Fruit fly (Drosophila melanogaster) whole organism, prepupa: ENCODE measurements around the gene CG12693.
"Not testable (repeated sequence)": the region's sequence is repeated elsewhere in the genome, so short reads cannot be mapped to it uniquely, and the experiment has no call there.

ENCODE experiments used
- Blimp-1 ChIP-seq: fragments of 200-800 bp; sonication (Bioruptor generic); optimal IDR thresholded peaks from 3 replicates; lab custom pipeline; 2017; ENCODE audit warnings: missing biosample characterization, missing genetic modification characterization, mild to moderate bottlenecking, moderate library complexity, missing genetic modification reagents
- CG10631 ChIP-seq: fragments of 200-800 bp; sonication (Bioruptor generic); optimal IDR thresholded peaks from 2 replicates; lab custom pipeline; 2016; ENCODE audit warnings: missing biosample characterization, missing genetic modification characterization
- CG10669 ChIP-seq: fragments of 200-800 bp; sonication (Bioruptor generic); optimal IDR thresholded peaks from 3 replicates; lab custom pipeline; 2018; ENCODE audit warnings: missing biosample characterization, mild to moderate bottlenecking, missing genetic modification characterization, moderate library complexity
- CG11762 ChIP-seq: fragments of 200-800 bp; sonication (Bioruptor generic); optimal IDR thresholded peaks from 3 replicates; lab custom pipeline; 2016; ENCODE audit warnings: missing biosample characterization, missing genetic modification characterization; ENCODE audit not compliant: insufficient read depth
- CG15336 ChIP-seq: fragments of 200-800 bp; sonication (Bioruptor generic); IDR thresholded peaks from 2 replicates; pipeline ENCODE4 v1.3.6; 2022; ENCODE audit warnings: missing biosample characterization, missing genetic modification characterization
- CG1621 ChIP-seq: fragments of 200-800 bp; sonication (Bioruptor generic); optimal IDR thresholded peaks from 3 replicates; lab custom pipeline; 2018; ENCODE audit warnings: missing biosample characterization, mild to moderate bottlenecking, missing genetic modification characterization
- CG16779 ChIP-seq: fragments of 200-800 bp; sonication (Bioruptor generic); optimal IDR thresholded peaks from 3 replicates; lab custom pipeline; 2017; ENCODE audit warnings: missing biosample characterization, mild to moderate bottlenecking, missing genetic modification characterization
- CG31627 ChIP-seq: fragments of 200-800 bp; sonication (Bioruptor generic); optimal IDR thresholded peaks from 3 replicates; lab custom pipeline; 2016; ENCODE audit warnings: missing biosample characterization, missing genetic modification characterization
- CG32006 ChIP-seq: fragments of 200-800 bp; sonication (Bioruptor generic); optimal IDR thresholded peaks from 3 replicates; lab custom pipeline; 2017; ENCODE audit warnings: missing biosample characterization, mild to moderate bottlenecking, missing genetic modification characterization
- CG34406 ChIP-seq: fragments of 200-800 bp; sonication (Bioruptor generic); optimal IDR thresholded peaks from 3 replicates; lab custom pipeline; 2016; ENCODE audit warnings: missing biosample characterization, missing genetic modification characterization
- CG3919 ChIP-seq: fragments of 200-800 bp; sonication (Bioruptor generic); optimal IDR thresholded peaks from 3 replicates; lab custom pipeline; 2016; ENCODE audit warnings: missing biosample characterization, missing genetic modification characterization
- CG4318 ChIP-seq: fragments of 200-800 bp; sonication (Bioruptor generic); optimal IDR thresholded peaks from 3 replicates; lab custom pipeline; 2017; ENCODE audit warnings: missing biosample characterization, mild to moderate bottlenecking, missing genetic modification characterization
- CG6163 ChIP-seq: fragments of 200-800 bp; sonication (Bioruptor generic); IDR thresholded peaks from 3 replicates; pipeline ENCODE4 v1.3.6; 2022; ENCODE audit warnings: missing biosample characterization, missing genetic modification characterization
- CG6792 ChIP-seq: fragments of 200-800 bp; sonication (Bioruptor generic); optimal IDR thresholded peaks from 3 replicates; lab custom pipeline; 2016; ENCODE audit warnings: missing biosample characterization, missing genetic modification characterization
- CG6808 ChIP-seq: fragments of 200-800 bp; sonication (Bioruptor generic); optimal IDR thresholded peaks from 3 replicates; lab custom pipeline; 2017; ENCODE audit warnings: missing biosample characterization, missing genetic modification characterization, mild to moderate bottlenecking, moderate library complexity, missing genetic modification reagents
- CG6854 ChIP-seq: fragments of 200-800 bp; sonication (Bioruptor generic); optimal IDR thresholded peaks from 2 replicates; lab custom pipeline; 2017; ENCODE audit warnings: missing biosample characterization, mild to moderate bottlenecking, missing genetic modification characterization
- CG7368 ChIP-seq: fragments of 200-800 bp; sonication (Bioruptor generic); optimal IDR thresholded peaks from 3 replicates; lab custom pipeline; 2016; ENCODE audit warnings: missing biosample characterization, missing genetic modification characterization
- CG8119 ChIP-seq: fragments of 200-800 bp; sonication (Bioruptor generic); IDR thresholded peaks from 3 replicates; pipeline ENCODE4 v1.3.6; 2022; ENCODE audit warnings: missing biosample characterization, missing genetic modification characterization
- CG8319 ChIP-seq: fragments of 200-800 bp; sonication (Bioruptor generic); optimal IDR thresholded peaks from 3 replicates; lab custom pipeline; 2016; ENCODE audit warnings: missing biosample characterization, missing genetic modification characterization
- CG8632 ChIP-seq: fragments of 200-800 bp; sonication (Bioruptor generic); optimal IDR thresholded peaks from 3 replicates; lab custom pipeline; 2016; ENCODE audit warnings: missing biosample characterization, missing genetic modification characterization
- Eip75B ChIP-seq: fragments of 200-800 bp; sonication (Bioruptor generic); optimal IDR thresholded peaks from 3 replicates; lab custom pipeline; 2016; ENCODE audit warnings: missing biosample characterization, missing genetic modification characterization
- Eip78C ChIP-seq: fragments of 200-800 bp; sonication (Bioruptor generic); peaks from one replicate; lab custom pipeline; 2016; ENCODE audit warnings: missing biosample characterization, missing genetic modification characterization
- Gug ChIP-seq: fragments of 200-800 bp; sonication (Bioruptor generic); IDR thresholded peaks from 2 replicates; pipeline ENCODE4 v1.3.6; 2022; ENCODE audit warnings: missing biosample characterization, missing genetic modification characterization
- Hr39 ChIP-seq: fragments of 200-800 bp; sonication (Bioruptor generic); optimal IDR thresholded peaks from 2 replicates; lab custom pipeline; 2016; ENCODE audit warnings: missing biosample characterization, missing genetic modification characterization
- Lpt ChIP-seq: fragments of 200-800 bp; sonication (Bioruptor generic); optimal IDR thresholded peaks from 3 replicates; lab custom pipeline; 2016; ENCODE audit warnings: missing biosample characterization, missing genetic modification characterization
- Met ChIP-seq: fragments of 200-800 bp; sonication (Bioruptor generic); optimal IDR thresholded peaks from 3 replicates; lab custom pipeline; 2016; ENCODE audit warnings: missing biosample characterization, missing genetic modification characterization
- OdsH ChIP-seq: fragments of 200-800 bp; sonication (Bioruptor generic); optimal IDR thresholded peaks from 3 replicates; lab custom pipeline; 2016; ENCODE audit warnings: missing biosample characterization, missing genetic modification characterization
- Sox15 ChIP-seq: fragments of 200-800 bp; sonication (Bioruptor generic); optimal IDR thresholded peaks from 3 replicates; lab custom pipeline; 2016; ENCODE audit warnings: missing biosample characterization, missing genetic modification characterization
- achi ChIP-seq: fragments of 200-800 bp; sonication (Bioruptor generic); optimal IDR thresholded peaks from 3 replicates; lab custom pipeline; 2016; ENCODE audit warnings: missing biosample characterization, missing genetic modification characterization
- acj6 ChIP-seq: fragments of 200-800 bp; sonication (Bioruptor generic); optimal IDR thresholded peaks from 3 replicates; lab custom pipeline; 2016; ENCODE audit warnings: missing biosample characterization, missing genetic modification characterization
- cyc ChIP-seq: fragments of 200-800 bp; sonication (Bioruptor generic); optimal IDR thresholded peaks from 3 replicates; lab custom pipeline; 2016; ENCODE audit warnings: missing biosample characterization, missing genetic modification characterization
- esn ChIP-seq: fragments of 200-800 bp; sonication (Bioruptor generic); optimal IDR thresholded peaks from 2 replicates; lab custom pipeline; 2016; ENCODE audit warnings: missing biosample characterization, mild to moderate bottlenecking, missing genetic modification characterization, moderate library complexity
- fd85E ChIP-seq: fragments of 200-800 bp; sonication (Bioruptor generic); optimal IDR thresholded peaks from 3 replicates; lab custom pipeline; 2016; ENCODE audit warnings: missing biosample characterization, missing genetic modification characterization
- pdm3 ChIP-seq: fragments of 200-800 bp; sonication (Bioruptor generic); optimal IDR thresholded peaks from 3 replicates; lab custom pipeline; 2016; ENCODE audit warnings: missing biosample characterization, missing genetic modification characterization
- spab ChIP-seq: fragments of 200-800 bp; sonication (Bioruptor generic); optimal IDR thresholded peaks from 2 replicates; lab custom pipeline; 2017; ENCODE audit warnings: missing biosample characterization, mild to moderate bottlenecking, missing genetic modification characterization, missing genetic modification reagents
- topi ChIP-seq: fragments of 200-800 bp; sonication (Bioruptor generic); optimal IDR thresholded peaks from 3 replicates; lab custom pipeline; 2016; ENCODE audit warnings: missing biosample characterization, missing genetic modification characterization
- vri ChIP-seq: fragments of 200-800 bp; sonication (Bioruptor generic); optimal IDR thresholded peaks from 3 replicates; lab custom pipeline; 2016; ENCODE audit warnings: missing biosample characterization, mild to moderate bottlenecking, missing genetic modification characterization

CG12693 gene

DNA sequence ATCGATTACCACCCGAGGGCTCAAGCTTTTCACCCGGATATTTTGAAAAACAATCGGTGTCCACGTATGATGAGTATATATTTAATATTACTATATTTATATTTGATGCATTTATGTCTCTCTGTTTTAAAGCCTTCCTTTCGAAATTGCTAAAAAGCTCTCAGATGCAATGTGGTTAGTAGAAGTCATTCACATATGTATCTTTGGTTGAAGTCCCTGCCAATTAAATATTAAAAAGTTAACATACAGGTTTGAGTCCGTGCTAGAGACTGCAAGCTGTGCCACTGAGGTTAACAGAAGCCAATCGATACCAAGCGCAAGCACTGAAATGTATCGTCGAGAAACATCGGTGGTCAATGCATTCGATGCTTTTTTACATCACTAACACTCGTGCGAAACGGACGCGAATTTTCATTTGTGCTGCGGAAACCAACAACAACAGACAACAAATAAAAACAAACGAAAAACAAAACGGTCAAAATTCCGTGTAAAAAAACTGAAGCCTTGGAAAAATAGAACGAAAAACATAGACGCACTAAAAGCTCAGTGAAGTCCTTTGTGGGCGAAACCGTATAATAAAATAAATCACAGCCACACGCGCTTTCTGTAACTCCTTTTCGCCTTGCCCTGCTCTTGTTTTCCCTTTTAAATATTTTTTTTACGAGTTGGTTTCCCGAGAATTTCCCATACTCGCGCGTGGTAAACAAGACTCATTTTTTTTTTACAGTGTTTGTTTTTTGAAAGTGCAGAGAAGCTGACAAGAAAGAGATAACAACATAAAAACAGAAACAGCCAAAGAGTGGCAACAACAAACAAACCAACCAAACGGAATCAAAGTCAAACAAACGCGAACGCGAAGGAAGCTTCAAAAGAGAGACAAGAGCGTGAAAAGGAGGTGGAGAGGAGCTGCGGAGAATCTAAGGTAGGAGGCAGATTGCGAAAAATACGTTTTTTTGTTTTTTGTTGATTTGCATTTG is 6.7 kb downstream of the CG12693 start, which contains the start of gene norpA (continued):
- TF ChIP-seq CG11762 (GFP tag; lab: Kevin White, UChicago) (no peak), spab (peak; percentile 21), Blimp-1 (GFP tag; lab: Kevin White, UChicago) (no peak), CG10669 (GFP tag; lab: Kevin White, UChicago) (peak; percentile 19), pdm3 (GFP tag; lab: Kevin White, UChicago) (peak; percentile 52), esn (GFP tag; lab: Kevin White, UChicago) (peak; percentile 60), CG32006 (GFP tag; lab: Kevin White, UChicago) (peak; percentile 73), achi (peak; percentile 54), CG31627 (GFP tag; lab: Kevin White, UChicago) (peak; percentile 61), CG16779 (tag; lab: Kevin White, UChicago) (no peak), Eip75B (GFP tag; lab: Kevin White, UChicago) (peak; percentile 64), CG6808 (peak; percentile 32), vri (GFP tag; lab: Kevin White, UChicago) (peak; percentile 39), Eip78C (peak; percentile 78), CG8319 (GFP tag; lab: Kevin White, UChicago) (no peak), CG6792 (peak; percentile 55), CG15336 (GFP tag; lab: Robert Waterston, UW) (peak; percentile 71), Lpt (GFP tag; lab: Kevin White, UChicago) (peak; percentile 42), CG6854 (GFP tag; lab: Kevin White, UChicago) (no peak), CG4318 (GFP tag; lab: Kevin White, UChicago) (no peak)

DNA sequence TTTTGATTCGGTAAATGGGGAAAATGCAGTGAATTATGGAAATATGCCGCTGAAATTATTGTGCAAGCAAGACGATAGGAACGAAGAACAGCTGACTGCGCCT is 7.3 kb downstream of the CG12693 start, which contains the start of gene mRpL33:
Gene mRpL33 (minus strand): TSS at position 101 of the 103 bp plus-strand sequence.
- TF ChIP-seq spab (no peak), Hr39 (no peak), CG1621 (tag; lab: Kevin White, UChicago) (no peak), topi (no peak), Gug (GFP tag; lab: Robert Waterston, UW) (no peak), CG3919 (no peak), cyc (no peak), CG8632 (GFP tag; lab: Kevin White, UChicago) (no peak), CG34406 (GFP tag; lab: Kevin White, UChicago) (no peak), CG8119 (no peak), Met (GFP tag; lab: Kevin White, UChicago) (no peak), esn (GFP tag; lab: Kevin White, UChicago) (no peak), CG7368 (GFP tag; lab: Kevin White, UChicago) (no peak), CG6163 (GFP tag; lab: Robert Waterston, UW) (no peak), vri (GFP tag; lab: Kevin White, UChicago) (no peak), Sox15 (GFP tag; lab: Kevin White, UChicago) (no peak), CG16779 (tag; lab: Kevin White, UChicago) (no peak), CG15336 (GFP tag; lab: Robert Waterston, UW) (no peak), acj6 (GFP tag; lab: Kevin White, UChicago) (no peak)
- TF ChIP-seq, all 60 proteins: peak for 0

dm6 chrX:4319240-4319639 is 10.0 kb downstream of the CG12693 start, which contains the start of gene NO66:
Gene NO66, plus strand, starts transcription at chrX:4319438.
- TF ChIP-seq CG8319, CG10631, CG34406 (GFP tag; lab: Kevin White, UChicago): not testable (repeated sequence)

DNA sequence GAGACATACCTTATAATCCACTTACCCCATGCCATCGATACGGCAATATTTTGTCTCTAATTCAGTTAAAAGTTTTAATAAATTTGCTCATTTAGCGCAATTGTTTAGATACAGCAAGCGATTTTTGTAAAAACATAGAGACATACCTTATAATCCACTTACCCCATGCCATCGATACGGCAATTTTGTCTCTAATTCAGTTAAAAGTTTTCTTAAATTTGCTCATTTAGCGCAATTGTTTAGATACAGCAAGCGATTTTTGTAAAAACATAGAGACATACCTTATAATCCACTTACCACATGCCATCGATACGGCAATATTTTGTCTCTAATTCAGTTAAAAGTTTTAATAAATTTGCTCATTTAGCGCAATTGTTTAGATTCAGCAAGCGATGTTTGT is 10.6 kb downstream of the CG12693 start, which contains the start of gene mei-9:
Gene mei-9 (minus strand): TSS at position 101 of the 400 bp plus-strand sequence.
- TF ChIP-seq CG34406, fd85E, OdsH (GFP tag; lab: Kevin White, UChicago): not testable (repeated sequence)
